Worm (Caenorhabditis elegans) whole organism, L1 larva: ENCODE measurements around the gene twk-7.

Experiments used
- C34B4.2 ChIP-seq: sonication (generic microtip); optimal IDR thresholded peaks from 2 replicates; lab custom pipeline; 2017; ENCODE audit warnings: mild to moderate bottlenecking, missing genetic modification characterization, missing compliant biosample characterization
- Y116A8C.19 ChIP-seq: sonication (generic microtip); optimal IDR thresholded peaks from 2 replicates; lab custom pipeline; 2016; ENCODE audit warnings: missing compliant biosample characterization, missing genetic modification characterization, borderline replicate concordance
- alr-1 ChIP-seq: fragments of 200-800 bp; sonication (Bioruptor generic); optimal IDR thresholded peaks from 2 replicates; lab custom pipeline; 2018; ENCODE audit warnings: borderline replicate concordance, mild to moderate bottlenecking, missing genetic modification characterization, missing compliant biosample characterization
- aly-2 ChIP-seq: fragments of 150-350 bp; optimal IDR thresholded peaks from 2 replicates; lab custom pipeline; 2014; ENCODE audit warnings: missing biosample characterization, missing genetic modification characterization
- blmp-1 ChIP-seq: fragments of 150-350 bp; optimal IDR thresholded peaks from 2 replicates; lab custom pipeline; 2014; ENCODE audit warnings: missing biosample characterization, missing genetic modification characterization
- ceh-8 ChIP-seq: fragments of 200-800 bp; sonication (Bioruptor generic); optimal IDR thresholded peaks from 2 replicates; lab custom pipeline; 2018; ENCODE audit warnings: mild to moderate bottlenecking, missing genetic modification characterization, moderate library complexity, missing compliant biosample characterization
- ceh-90 ChIP-seq: sonication (generic microtip); optimal IDR thresholded peaks from 2 replicates; lab custom pipeline; 2016; ENCODE audit warnings: missing genetic modification characterization, missing compliant biosample characterization
- ces-1 ChIP-seq: fragments of 150-350 bp; optimal IDR thresholded peaks from 2 replicates; lab custom pipeline; 2014; ENCODE audit warnings: missing biosample characterization, missing genetic modification reagents, missing genetic modification characterization
- dpl-1 ChIP-seq, 3 experiments: fragments of 150-350 bp in 2 of 3; sonication (generic microtip) in 1 of 3; optimal IDR thresholded peaks; 2 replicates each; lab custom pipeline; 2014 to 2017; ENCODE audit warnings: missing biosample characterization in 3 of 3, missing genetic modification characterization in 3 of 3, missing genetic modification reagents in 3 of 3
- efl-1 ChIP-seq, 4 experiments: fragments of 150-350 bp; optimal IDR thresholded peaks in 3 of 4; peaks in 1 of 4; 1 replicate in 1 of 4; 2 replicates in 3 of 4; lab custom pipeline; 2014; ENCODE audit warnings: missing biosample characterization in 2 of 4, missing genetic modification characterization in 2 of 4, missing genetic modification reagents in 2 of 4
- egl-13 ChIP-seq: sonication (generic microtip); optimal IDR thresholded peaks from 2 replicates; lab custom pipeline; 2016; ENCODE audit warnings: missing genotype, missing genetic modification reagents, missing genetic modification characterization, missing compliant biosample characterization
- elt-3 ChIP-seq, 6 experiments: fragments of 150-350 bp in 1 of 6; sonication (generic microtip); optimal IDR thresholded peaks; 2 replicates each; lab custom pipeline; 2017 to 2018; ENCODE audit warnings: missing biosample characterization in 6 of 6, missing genetic modification characterization in 6 of 6, inconsistent platforms in 1 of 6
- ets-5 ChIP-seq: fragments of 200-800 bp; sonication (Bioruptor generic); IDR thresholded peaks from 2 replicates; pipeline ENCODE4 v1.3.6; 2022; ENCODE audit warnings: missing genetic modification characterization, missing compliant biosample characterization
- fkh-10 ChIP-seq: sonication (generic microtip); optimal IDR thresholded peaks from 2 replicates; lab custom pipeline; 2017; ENCODE audit warnings: missing biosample characterization, missing genetic modification reagents, missing genetic modification characterization
- fkh-8 ChIP-seq: sonication (generic microtip); optimal IDR thresholded peaks from 2 replicates; lab custom pipeline; 2016; ENCODE audit warnings: mild to moderate bottlenecking, missing genetic modification characterization, missing compliant biosample characterization
- hlh-4 ChIP-seq: sonication (generic microtip); optimal IDR thresholded peaks from 2 replicates; lab custom pipeline; 2016; ENCODE audit warnings: mild to moderate bottlenecking, missing genetic modification characterization, missing compliant biosample characterization
- hpl-2 ChIP-seq: fragments of 150-350 bp; optimal IDR thresholded peaks from 2 replicates; lab custom pipeline; 2014; ENCODE audit warnings: missing biosample characterization, missing genetic modification reagents, missing genetic modification characterization
- isw-1 ChIP-seq: fragments of 200-800 bp; sonication (Bioruptor generic); IDR thresholded peaks from 2 replicates; pipeline ENCODE4 v1.3.6; 2022; ENCODE audit warnings: missing genetic modification characterization, missing compliant biosample characterization
- lin-13 ChIP-seq: fragments of 150-350 bp; optimal IDR thresholded peaks from 2 replicates; lab custom pipeline; 2014; ENCODE audit warnings: missing biosample characterization, missing genetic modification reagents, missing genetic modification characterization
- lin-14 ChIP-seq: fragments of 200-800 bp; sonication (Bioruptor generic); optimal IDR thresholded peaks from 2 replicates; lab custom pipeline; 2018; ENCODE audit warnings: mild to moderate bottlenecking, missing genetic modification characterization, moderate library complexity, missing compliant biosample characterization
- lin-15B ChIP-seq: fragments of 150-350 bp; sonication (generic microtip); optimal IDR thresholded peaks from 3 replicates; lab custom pipeline; 2014; ENCODE audit warnings: missing biosample characterization, missing genetic modification characterization
- lin-35 ChIP-seq, 2 experiments: fragments of 150-350 bp; optimal IDR thresholded peaks; 2 replicates each; lab custom pipeline; 2014; ENCODE audit warnings: missing biosample characterization in 2 of 2, missing genetic modification characterization in 2 of 2, missing genetic modification reagents in 2 of 2
- lin-39 ChIP-seq: fragments of 150-350 bp; optimal IDR thresholded peaks from 2 replicates; lab custom pipeline; 2014; ENCODE audit warnings: missing biosample characterization, missing genetic modification reagents, missing genetic modification characterization
- mef-2 ChIP-seq: fragments of 150-350 bp; optimal IDR thresholded peaks from 2 replicates; lab custom pipeline; 2014; ENCODE audit warnings: missing biosample characterization, missing genetic modification characterization
- nhr-12 ChIP-seq: sonication (generic microtip); optimal IDR thresholded peaks from 2 replicates; lab custom pipeline; 2017; ENCODE audit warnings: missing biosample characterization, missing genetic modification characterization
- nhr-19 ChIP-seq: fragments of 200-800 bp; sonication (Bioruptor generic); conservative IDR thresholded peaks from 2 replicates; pipeline ENCODE4 v1.3.6; 2022; ENCODE audit warnings: missing genetic modification characterization, missing compliant biosample characterization
- nhr-20 ChIP-seq: sonication (generic microtip); optimal IDR thresholded peaks from 2 replicates; lab custom pipeline; 2016; ENCODE audit warnings: mild to moderate bottlenecking, missing genetic modification characterization, missing compliant biosample characterization
- nhr-85 ChIP-seq: sonication (generic microtip); peaks from one replicate; lab custom pipeline; 2016; ENCODE audit warnings: missing genetic modification characterization, inconsistent platforms, missing compliant biosample characterization
- nhr-90 ChIP-seq: sonication (generic microtip); optimal IDR thresholded peaks from 2 replicates; lab custom pipeline; 2016; ENCODE audit warnings: mild to moderate bottlenecking, missing genetic modification characterization, missing compliant biosample characterization; ENCODE audit not compliant: poor library complexity
- rnt-1 ChIP-seq: sonication (generic microtip); optimal IDR thresholded peaks from 2 replicates; lab custom pipeline; 2016; ENCODE audit warnings: mild to moderate bottlenecking, missing genetic modification characterization, moderate library complexity, missing compliant biosample characterization
- skn-1 ChIP-seq: fragments of 150-350 bp; optimal IDR thresholded peaks from 2 replicates; lab custom pipeline; 2014; ENCODE audit warnings: missing biosample characterization, missing genetic modification characterization
- snu-23 ChIP-seq: sonication (generic microtip); optimal IDR thresholded peaks from 2 replicates; lab custom pipeline; 2016; ENCODE audit warnings: missing genetic modification characterization, missing compliant biosample characterization
- sup-37 ChIP-seq: fragments of 200-800 bp; sonication (Bioruptor generic); optimal IDR thresholded peaks from 2 replicates; lab custom pipeline; 2018; ENCODE audit warnings: mild to moderate bottlenecking, missing genetic modification characterization, missing compliant biosample characterization
- swsn-7 ChIP-seq: sonication (generic microtip); optimal IDR thresholded peaks from 2 replicates; lab custom pipeline; 2016; ENCODE audit warnings: missing genetic modification characterization, missing compliant biosample characterization
- tbx-2 ChIP-seq: sonication (generic microtip); optimal IDR thresholded peaks from 2 replicates; lab custom pipeline; 2016; ENCODE audit warnings: missing genetic modification characterization, missing compliant biosample characterization
- unc-130 ChIP-seq: fragments of 150-350 bp; optimal IDR thresholded peaks from 2 replicates; lab custom pipeline; 2017; ENCODE audit warnings: missing biosample characterization, missing genetic modification characterization, inconsistent platforms
- unc-30 ChIP-seq: sonication (generic microtip); optimal IDR thresholded peaks from 2 replicates; lab custom pipeline; 2017; ENCODE audit warnings: missing biosample characterization, missing genetic modification characterization
- unc-98 ChIP-seq: fragments of 200-800 bp; sonication (Bioruptor generic); IDR thresholded peaks from 2 replicates; pipeline ENCODE4 v1.3.6; 2022; ENCODE audit warnings: missing genetic modification characterization, missing compliant biosample characterization
- zag-1 ChIP-seq: fragments of 150-350 bp; optimal IDR thresholded peaks from 2 replicates; lab custom pipeline; 2014; ENCODE audit warnings: missing biosample characterization, missing genetic modification characterization
- ztf-11 ChIP-seq, 2 experiments: sonication (generic microtip); optimal IDR thresholded peaks; 2 replicates each; lab custom pipeline; 2016 to 2017; ENCODE audit warnings: missing genetic modification characterization in 2 of 2, missing biosample characterization in 1 of 2, missing compliant biosample characterization in 1 of 2

twk-7 gene

ce11 chrIII:8614490-8614889, 29.0 kb downstream of the twk-7 start, which contains the start of gene rha-2 (continued):
- TF ChIP-seq mef-2 (tag; lab: Kevin White, UChicago) (no peak), fkh-10 (GFP tag; lab: Kevin White, UChicago) (no peak), hlh-4 (tag; lab: Kevin White, UChicago) (no peak), C34B4.2 (tag; lab: Kevin White, UChicago) (no peak), ets-5 (GFP tag; lab: Robert Waterston, UW) (no peak), nhr-90 (no peak), nhr-12 (tag; lab: Kevin White, UChicago) (no peak), elt-3 (tag; optimal IDR thresholded peaks at IDR 0.05; lab: Kevin White, UChicago) (no peak), alr-1 (no peak), snu-23 (GFP tag; lab: Kevin White, UChicago) (peak; percentile 13), lin-35 (GFP tag; optimal IDR thresholded peaks at IDR 0.05; lab: Kevin White, UChicago) (peak; percentile 89 to 95), isw-1 (peak; percentile 12; the same call in 1 of the 2 replicates), nhr-19 (GFP tag; lab: Robert Waterston, UW) (no peak), skn-1 (tag; lab: Kevin White, UChicago) (no peak), lin-13 (GFP tag; lab: Kevin White, UChicago) (no peak), lin-39 (tag; lab: Kevin White, UChicago) (peak; percentile 11), lin-15B (tag; lab: Kevin White, UChicago) (peak; percentile 12), nhr-20 (no peak), ces-1 (GFP tag; lab: Kevin White, UChicago) (no peak), swsn-7 (tag; lab: Kevin White, UChicago) (no peak), ceh-90 (tag; lab: Kevin White, UChicago) (no peak), nhr-85 (tag; lab: Kevin White, UChicago) (no peak), sup-37 (GFP tag; lab: Kevin White, UChicago) (no peak), tbx-2 (no peak), unc-130 (no peak), egl-13 (tag; lab: Kevin White, UChicago) (no peak), fkh-8 (tag; lab: Kevin White, UChicago) (no peak), hpl-2 (GFP tag; lab: Kevin White, UChicago) (no peak), aly-2 (tag; lab: Kevin White, UChicago) (no peak), rnt-1 (tag; lab: Kevin White, UChicago) (no peak)

ce11 chrIII:8613573-8613972, 30.0 kb downstream of the twk-7 start:
- no peak for TF ChIP-seq sup-37 (GFP tag; lab: Kevin White, UChicago)
- no peak for TF ChIP-seq rnt-1 (tag; lab: Kevin White, UChicago)
- no peak for TF ChIP-seq unc-98 (GFP tag; lab: Robert Waterston, UW)
- no peak for TF ChIP-seq zag-1 (tag; lab: Kevin White, UChicago)
- TF ChIP-seq Y116A8C.19 (tag; lab: Kevin White, UChicago), result no peak
- TF ChIP-seq blmp-1 (tag; lab: Kevin White, UChicago), result no peak

ce11 chrIII:8611282-8611681, 32.3 kb downstream of the twk-7 start:
- TF ChIP-seq dpl-1 (GFP tag; optimal IDR thresholded peaks at IDR 0.05; lab: Kevin White, UChicago), result no peak
- no peak for TF ChIP-seq efl-1 (optimal IDR thresholded peaks at IDR 0.05; lab: Kevin White, UChicago)
- peak in 1 of 2 experiments; percentile 23 for TF ChIP-seq efl-1 (GFP tag; optimal IDR thresholded peaks at IDR 0.05 in 1 of 2; lab: Kevin White, UChicago)

- TF ChIP-seq unc-30 (tag; lab: Kevin White, UChicago), result no peak
- no peak for TF ChIP-seq elt-3 (tag; optimal IDR thresholded peaks at IDR 0.05; lab: Kevin White, UChicago)
- no peak for TF ChIP-seq aly-2 (tag; lab: Kevin White, UChicago)
- no peak for TF ChIP-seq ztf-11 (tag; optimal IDR thresholded peaks at IDR 0.05; lab: Kevin White, UChicago)
- no peak for TF ChIP-seq hpl-2 (GFP tag; lab: Kevin White, UChicago)
- TF ChIP-seq C34B4.2 (tag; lab: Kevin White, UChicago), result no peak
- TF ChIP-seq sup-37 (GFP tag; lab: Kevin White, UChicago), result no peak
- TF ChIP-seq lin-13 (GFP tag; lab: Kevin White, UChicago), result no peak
- no peak for TF ChIP-seq lin-14
- no peak for TF ChIP-seq nhr-90
- no peak for TF ChIP-seq ceh-8
- TF ChIP-seq, all 84 proteins: peak for 0
Measured at ce11 chrIII:8609683-8610082, 33.9 kb downstream of the twk-7 start, which contains the start of gene C06E1.9. TSS of gene C06E1.9 (minus strand) at chrIII:8609783.
